Fruit fly (Drosophila melanogaster) whole organism, embryonic: ENCODE measurements around the gene CG5909.

ENCODE experiments used
- Blimp-1 ChIP-seq: fragments of 200-800 bp; sonication (Bioruptor generic); optimal IDR thresholded peaks from 3 replicates; lab custom pipeline; 2018; ENCODE audit warnings: missing biosample characterization, missing genetic modification characterization, mild to moderate bottlenecking, moderate library complexity, missing genetic modification reagents
- CG18599 ChIP-seq: fragments of 200-800 bp; sonication (Bioruptor generic); optimal IDR thresholded peaks from 3 replicates; lab custom pipeline; 2017; ENCODE audit warnings: missing biosample characterization, missing genetic modification characterization, mild to moderate bottlenecking, moderate library complexity, missing genetic modification reagents
- CG34422 ChIP-seq: fragments of 200-800 bp; sonication (Bioruptor generic); IDR thresholded peaks from 3 replicates; pipeline ENCODE4 v1.3.6; 2022; ENCODE audit warnings: missing biosample characterization, missing genetic modification characterization
- CG6654 ChIP-seq: fragments of 200-800 bp; sonication (Bioruptor generic); optimal IDR thresholded peaks from 2 replicates; lab custom pipeline; 2017; ENCODE audit warnings: missing biosample characterization, mild to moderate bottlenecking, missing genetic modification characterization
- CG7372 ChIP-seq: fragments of 200-800 bp; sonication (Bioruptor generic); IDR thresholded peaks from 2 replicates; pipeline ENCODE4 v1.3.6; 2022; ENCODE audit warnings: missing biosample characterization, missing genetic modification characterization
- CG9437 ChIP-seq: fragments of 200-800 bp; sonication (Bioruptor generic); optimal IDR thresholded peaks from 2 replicates; lab custom pipeline; 2018; ENCODE audit warnings: missing biosample characterization, mild to moderate bottlenecking, missing genetic modification characterization
- Dp ChIP-seq: fragments of 200-800 bp; sonication (Bioruptor generic); optimal IDR thresholded peaks from 2 replicates; lab custom pipeline; 2018; ENCODE audit warnings: missing biosample characterization, mild to moderate bottlenecking, missing genetic modification characterization, moderate library complexity
- E2f2 ChIP-seq: fragments of 200-800 bp; sonication (Bioruptor generic); IDR thresholded peaks from 2 replicates; pipeline ENCODE4 v1.3.6; 2022; ENCODE audit warnings: missing biosample characterization, missing genetic modification characterization
- ERR ChIP-seq: fragments of 200-800 bp; sonication (Bioruptor generic); optimal IDR thresholded peaks from 2 replicates; lab custom pipeline; 2016; ENCODE audit warnings: missing biosample characterization, missing genetic modification characterization
- Sox102F ChIP-seq: fragments of 200-800 bp; sonication (Bioruptor generic); optimal IDR thresholded peaks from 2 replicates; lab custom pipeline; 2018; ENCODE audit warnings: missing biosample characterization, mild to moderate bottlenecking, missing genetic modification characterization, moderate library complexity
- abd-A ChIP-seq: fragments of 200-800 bp; sonication (Bioruptor generic); optimal IDR thresholded peaks from 3 replicates; lab custom pipeline; 2019; ENCODE audit warnings: missing biosample characterization, mild to moderate bottlenecking, missing genetic modification characterization, moderate library complexity
- jumu ChIP-seq: fragments of 200-800 bp; sonication (Bioruptor generic); optimal IDR thresholded peaks from 3 replicates; lab custom pipeline; 2016; ENCODE audit warnings: missing biosample characterization, missing genetic modification characterization
- psq ChIP-seq: fragments of 200-800 bp; sonication (Bioruptor generic); optimal IDR thresholded peaks from 2 replicates; lab custom pipeline; 2017; ENCODE audit warnings: missing biosample characterization, missing genetic modification characterization

DNA sequence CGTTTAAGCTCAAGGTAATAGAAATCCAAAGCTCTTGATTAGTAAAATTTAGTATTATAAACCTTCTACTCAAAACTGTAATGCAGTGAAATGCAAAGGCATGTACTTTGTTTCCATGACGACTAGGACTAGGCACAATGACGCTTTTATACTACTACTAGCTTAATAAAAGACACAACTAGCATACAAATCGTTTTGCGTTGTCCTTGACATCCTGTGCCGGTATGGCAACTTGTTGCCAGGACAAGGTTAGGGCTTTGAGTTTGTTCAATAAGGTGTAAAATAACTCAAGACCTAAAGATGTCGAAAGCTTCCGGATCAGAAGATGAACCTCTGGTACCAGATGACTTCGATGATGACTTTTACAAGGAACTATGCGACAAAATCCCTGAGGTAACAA, 42.6 kb upstream of the CG5909 start, which contains the start of gene CG5882:
- no peak for TF ChIP-seq Sox102F (GFP tag; lab: Kevin White, UChicago)
- no peak for TF ChIP-seq abd-A
- no peak for TF ChIP-seq jumu (GFP tag; lab: Kevin White, UChicago)
- TF ChIP-seq CG6654 (GFP tag; lab: Kevin White, UChicago), result no peak
- TF ChIP-seq ERR (GFP tag; lab: Kevin White, UChicago), result no peak
- no peak for TF ChIP-seq CG7372 (GFP tag; lab: Robert Waterston, UW)
- TF ChIP-seq E2f2, result no peak
- TF ChIP-seq psq, result no peak
- no peak for TF ChIP-seq CG9437
- no peak for TF ChIP-seq Dp (GFP tag; lab: Kevin White, UChicago)
- no peak for TF ChIP-seq CG18599
- no peak for TF ChIP-seq CG34422 (GFP tag; lab: Robert Waterston, UW)
- TF ChIP-seq Blimp-1 (GFP tag; lab: Kevin White, UChicago), result no peak
